Worm (Caenorhabditis elegans) whole organism, L1 larva: ENCODE results near the gene ZC168.2.

Experiments used
- C04F5.9 ChIP-seq: sonication (generic microtip); optimal IDR thresholded peaks from 2 replicates; lab custom pipeline; 2016; ENCODE audit warnings: missing genetic modification characterization, missing compliant biosample characterization
- C16A3.4 ChIP-seq: fragments of 150-350 bp; optimal IDR thresholded peaks from 2 replicates; lab custom pipeline; 2014; ENCODE audit warnings: missing biosample characterization, missing genetic modification characterization
- C34B4.2 ChIP-seq: sonication (generic microtip); optimal IDR thresholded peaks from 2 replicates; lab custom pipeline; 2017; ENCODE audit warnings: mild to moderate bottlenecking, missing genetic modification characterization, missing compliant biosample characterization
- blmp-1 ChIP-seq: fragments of 150-350 bp; optimal IDR thresholded peaks from 2 replicates; lab custom pipeline; 2014; ENCODE audit warnings: missing biosample characterization, missing genetic modification characterization
- ceh-88 ChIP-seq: fragments of 200-800 bp; sonication (Bioruptor generic); IDR thresholded peaks from 2 replicates; pipeline ENCODE4 v1.3.6; 2022; ENCODE audit warnings: missing genetic modification characterization, missing compliant biosample characterization
- dpl-1 ChIP-seq, 3 experiments: fragments of 150-350 bp in 2 of 3; sonication (generic microtip) in 1 of 3; optimal IDR thresholded peaks; 2 replicates each; lab custom pipeline; 2014 to 2017; ENCODE audit warnings: missing biosample characterization in 3 of 3, missing genetic modification characterization in 3 of 3, missing genetic modification reagents in 3 of 3
- dsc-1 ChIP-seq: sonication (generic microtip); optimal IDR thresholded peaks from 2 replicates; lab custom pipeline; 2016; ENCODE audit warnings: mild to moderate bottlenecking, missing genetic modification characterization, missing compliant biosample characterization
- efl-1 ChIP-seq, 4 experiments: fragments of 150-350 bp; optimal IDR thresholded peaks in 3 of 4; peaks in 1 of 4; 1 replicate in 1 of 4; 2 replicates in 3 of 4; lab custom pipeline; 2014; ENCODE audit warnings: missing biosample characterization in 2 of 4, missing genetic modification characterization in 2 of 4, missing genetic modification reagents in 2 of 4
- efl-3 ChIP-seq: fragments of 200-800 bp; sonication (Bioruptor generic); optimal IDR thresholded peaks from 2 replicates; lab custom pipeline; 2018; ENCODE audit warnings: mild to moderate bottlenecking, missing genetic modification characterization, missing compliant biosample characterization
- egl-27 ChIP-seq, 2 experiments: fragments of 150-350 bp in 1 of 2; sonication (generic microtip); optimal IDR thresholded peaks; 3 replicates each; lab custom pipeline; 2017 to 2018; ENCODE audit warnings: missing biosample characterization in 2 of 2, missing genetic modification characterization in 2 of 2, missing genetic modification reagents in 2 of 2
- elt-3 ChIP-seq, 6 experiments: fragments of 150-350 bp in 1 of 6; sonication (generic microtip); optimal IDR thresholded peaks; 2 replicates each; lab custom pipeline; 2017 to 2018; ENCODE audit warnings: missing biosample characterization in 6 of 6, missing genetic modification characterization in 6 of 6, inconsistent platforms in 1 of 6
- ets-5 ChIP-seq: fragments of 200-800 bp; sonication (Bioruptor generic); IDR thresholded peaks from 2 replicates; pipeline ENCODE4 v1.3.6; 2022; ENCODE audit warnings: missing genetic modification characterization, missing compliant biosample characterization
- fkh-8 ChIP-seq: sonication (generic microtip); optimal IDR thresholded peaks from 2 replicates; lab custom pipeline; 2016; ENCODE audit warnings: mild to moderate bottlenecking, missing genetic modification characterization, missing compliant biosample characterization
- fos-1 ChIP-seq: fragments of 150-350 bp; optimal IDR thresholded peaks from 2 replicates; lab custom pipeline; 2014; ENCODE audit warnings: missing biosample characterization, missing genetic modification characterization
- hlh-17 ChIP-seq: fragments of 200-800 bp; sonication (Bioruptor generic); optimal IDR thresholded peaks from 2 replicates; lab custom pipeline; 2018; ENCODE audit warnings: missing genetic modification characterization, mild to moderate bottlenecking, missing compliant biosample characterization, moderate library complexity, borderline replicate concordance
- hlh-4 ChIP-seq: sonication (generic microtip); optimal IDR thresholded peaks from 2 replicates; lab custom pipeline; 2016; ENCODE audit warnings: mild to moderate bottlenecking, missing genetic modification characterization, missing compliant biosample characterization
- irx-1 ChIP-seq: sonication (generic microtip); optimal IDR thresholded peaks from 2 replicates; lab custom pipeline; 2016; ENCODE audit warnings: missing genetic modification characterization, missing compliant biosample characterization
- jun-1 ChIP-seq: fragments of 150-350 bp; optimal IDR thresholded peaks from 2 replicates; lab custom pipeline; 2014; ENCODE audit warnings: missing biosample characterization, missing genetic modification reagents, missing genetic modification characterization
- lin-13 ChIP-seq: fragments of 150-350 bp; optimal IDR thresholded peaks from 2 replicates; lab custom pipeline; 2014; ENCODE audit warnings: missing biosample characterization, missing genetic modification reagents, missing genetic modification characterization
- lin-15B ChIP-seq: fragments of 150-350 bp; sonication (generic microtip); optimal IDR thresholded peaks from 3 replicates; lab custom pipeline; 2014; ENCODE audit warnings: missing biosample characterization, missing genetic modification characterization
- lin-35 ChIP-seq, 2 experiments: fragments of 150-350 bp; optimal IDR thresholded peaks; 2 replicates each; lab custom pipeline; 2014; ENCODE audit warnings: missing biosample characterization in 2 of 2, missing genetic modification characterization in 2 of 2, missing genetic modification reagents in 2 of 2
- mab-9 ChIP-seq: fragments of 200-800 bp; sonication (Bioruptor generic); IDR thresholded peaks from 2 replicates; pipeline ENCODE4 v1.3.6; 2022; ENCODE audit warnings: missing genetic modification reagents, missing genetic modification characterization, missing compliant biosample characterization
- mef-2 ChIP-seq: fragments of 150-350 bp; optimal IDR thresholded peaks from 2 replicates; lab custom pipeline; 2014; ENCODE audit warnings: missing biosample characterization, missing genetic modification characterization
- mep-1 ChIP-seq: fragments of 150-350 bp; optimal IDR thresholded peaks from 2 replicates; lab custom pipeline; 2014; ENCODE audit warnings: missing biosample characterization, missing genetic modification characterization
- nhr-19 ChIP-seq: fragments of 200-800 bp; sonication (Bioruptor generic); conservative IDR thresholded peaks from 2 replicates; pipeline ENCODE4 v1.3.6; 2022; ENCODE audit warnings: missing genetic modification characterization, missing compliant biosample characterization
- nhr-20 ChIP-seq: sonication (generic microtip); optimal IDR thresholded peaks from 2 replicates; lab custom pipeline; 2016; ENCODE audit warnings: mild to moderate bottlenecking, missing genetic modification characterization, missing compliant biosample characterization
- nhr-237 ChIP-seq: fragments of 150-350 bp; optimal IDR thresholded peaks from 2 replicates; lab custom pipeline; 2014; ENCODE audit warnings: missing biosample characterization, missing genetic modification characterization
- nhr-47 ChIP-seq: sonication (generic microtip); optimal IDR thresholded peaks from 2 replicates; lab custom pipeline; 2016; ENCODE audit warnings: mild to moderate bottlenecking, missing genetic modification characterization, moderate library complexity, missing compliant biosample characterization
- nhr-71 ChIP-seq: sonication (generic microtip); optimal IDR thresholded peaks from 2 replicates; lab custom pipeline; 2016; ENCODE audit warnings: mild to moderate bottlenecking, missing genetic modification characterization, moderate library complexity, missing compliant biosample characterization
- nhr-77 ChIP-seq: fragments of 150-350 bp; optimal IDR thresholded peaks from 2 replicates; lab custom pipeline; 2014; ENCODE audit warnings: missing biosample characterization, missing genetic modification characterization
- nhr-85 ChIP-seq: sonication (generic microtip); peaks from one replicate; lab custom pipeline; 2016; ENCODE audit warnings: missing genetic modification characterization, inconsistent platforms, missing compliant biosample characterization
- pax-3 ChIP-seq: fragments of 200-800 bp; sonication (Bioruptor generic); optimal IDR thresholded peaks from 2 replicates; lab custom pipeline; 2018; ENCODE audit warnings: mild to moderate bottlenecking, missing genetic modification characterization, moderate library complexity, missing compliant biosample characterization
- skn-1 ChIP-seq: fragments of 150-350 bp; optimal IDR thresholded peaks from 2 replicates; lab custom pipeline; 2014; ENCODE audit warnings: missing biosample characterization, missing genetic modification characterization
- snpc-4 ChIP-seq: fragments of 150-350 bp; optimal IDR thresholded peaks from 2 replicates; lab custom pipeline; 2014; ENCODE audit warnings: missing biosample characterization, missing genetic modification characterization
- sptf-1 ChIP-seq: fragments of 150-350 bp; optimal IDR thresholded peaks from 2 replicates; lab custom pipeline; 2014; ENCODE audit warnings: missing biosample characterization, missing genetic modification characterization
- sup-37 ChIP-seq: fragments of 200-800 bp; sonication (Bioruptor generic); optimal IDR thresholded peaks from 2 replicates; lab custom pipeline; 2018; ENCODE audit warnings: mild to moderate bottlenecking, missing genetic modification characterization, missing compliant biosample characterization
- zip-4 ChIP-seq: fragments of 200-800 bp; sonication (Bioruptor generic); optimal IDR thresholded peaks from 2 replicates; lab custom pipeline; 2018; ENCODE audit warnings: mild to moderate bottlenecking, missing genetic modification characterization, moderate library complexity, missing compliant biosample characterization
- ztf-11 ChIP-seq, 2 experiments: sonication (generic microtip); optimal IDR thresholded peaks; 2 replicates each; lab custom pipeline; 2016 to 2017; ENCODE audit warnings: missing genetic modification characterization in 2 of 2, missing biosample characterization in 1 of 2, missing compliant biosample characterization in 1 of 2
- ztf-4 ChIP-seq: fragments of 150-350 bp; optimal IDR thresholded peaks from 2 replicates; lab custom pipeline; 2014; ENCODE audit warnings: missing biosample characterization, missing genetic modification characterization

ZC168.2 gene

ce11 chrIV:10714594-10714993 is 13.2 kb upstream of the ZC168.2 start (continued):
- TF ChIP-seq efl-3 (GFP tag; lab: Kevin White, UChicago) (no peak), C04F5.9 (tag; lab: Kevin White, UChicago) (no peak), dsc-1 (tag; lab: Kevin White, UChicago) (no peak), C34B4.2 (no peak), irx-1 (tag; lab: Kevin White, UChicago) (no peak), snpc-4 (tag; lab: Kevin White, UChicago) (no peak), dpl-1 (GFP tag; optimal IDR thresholded peaks at IDR 0.05; lab: Kevin White, UChicago) (peak; percentile 7 to 13 (median 12)), C16A3.4 (tag; lab: Kevin White, UChicago) (no peak), nhr-71 (tag; lab: Kevin White, UChicago) (peak; percentile 45), ztf-11 (tag; optimal IDR thresholded peaks at IDR 0.05; lab: Kevin White, UChicago) (no peak), jun-1 (tag; lab: Kevin White, UChicago) (no peak), nhr-19 (GFP tag; lab: Robert Waterston, UW) (no peak), hlh-17 (GFP tag; lab: Kevin White, UChicago) (no peak), ztf-4 (tag; lab: Kevin White, UChicago) (no peak), hlh-4 (tag; lab: Kevin White, UChicago) (no peak), zip-4 (no peak), ets-5 (GFP tag; lab: Robert Waterston, UW) (no peak), nhr-20 (tag; lab: Kevin White, UChicago) (peak; percentile 58), lin-35 (GFP tag; optimal IDR thresholded peaks at IDR 0.05; lab: Kevin White, UChicago) (peak in 1 of 2 experiments; percentile 46), elt-3 (tag; optimal IDR thresholded peaks at IDR 0.05; lab: Kevin White, UChicago) (no peak), blmp-1 (tag; lab: Kevin White, UChicago) (peak; percentile 57), skn-1 (tag; lab: Kevin White, UChicago) (no peak), mef-2 (tag; lab: Kevin White, UChicago) (no peak), nhr-85 (peak; percentile 68), fos-1 (no peak), ceh-88 (GFP tag; lab: Robert Waterston, UW) (no peak), mep-1 (tag; lab: Kevin White, UChicago) (peak; percentile 59)

- no peak for TF ChIP-seq sup-37 (GFP tag; lab: Kevin White, UChicago)
- TF ChIP-seq hlh-17 (GFP tag; lab: Kevin White, UChicago), result no peak
- TF ChIP-seq nhr-71 (tag; lab: Kevin White, UChicago), result no peak
- no peak for TF ChIP-seq fkh-8 (tag; lab: Kevin White, UChicago)
- TF ChIP-seq sptf-1 (tag; lab: Kevin White, UChicago), result no peak
- TF ChIP-seq nhr-19 (GFP tag; lab: Robert Waterston, UW), result no peak
- no peak for TF ChIP-seq efl-1 (optimal IDR thresholded peaks at IDR 0.05; lab: Kevin White, UChicago)
- no peak for TF ChIP-seq efl-1 (GFP tag; optimal IDR thresholded peaks at IDR 0.05 in 1 of 2; lab: Kevin White, UChicago)
- TF ChIP-seq nhr-237 (tag; lab: Kevin White, UChicago), result no peak
- no peak for TF ChIP-seq nhr-47 (tag; lab: Kevin White, UChicago)
- TF ChIP-seq egl-27 (tag; optimal IDR thresholded peaks at IDR 0.05; lab: Kevin White, UChicago), result no peak
- TF ChIP-seq irx-1 (tag; lab: Kevin White, UChicago), result no peak
- TF ChIP-seq mab-9 (GFP tag; lab: Robert Waterston, UW), result no peak
- no peak for TF ChIP-seq lin-13 (GFP tag; lab: Kevin White, UChicago)
- no peak for TF ChIP-seq nhr-77 (tag; lab: Kevin White, UChicago)
- TF ChIP-seq lin-15B (tag; lab: Kevin White, UChicago), result no peak
- TF ChIP-seq jun-1 (tag; lab: Kevin White, UChicago), result no peak
- TF ChIP-seq mef-2 (tag; lab: Kevin White, UChicago), result no peak
- no peak for TF ChIP-seq ceh-88 (GFP tag; lab: Robert Waterston, UW)
- TF ChIP-seq pax-3 (tag; lab: Kevin White, UChicago), result no peak
These were observed 11.5 kb upstream of the ZC168.2 start, which contains the start of gene ncx-3 for ce11 chrIV:10716348-10716747. ncx-3 (plus strand) TSS chrIV:10716648.
